Fruit fly (Drosophila melanogaster) whole organism, prepupa: Measurements from ENCODE around the gene CG11899.
A peak's percentile ranks its signal among the peaks of the same experiment; 100 is the strongest.

ENCODE experiments used
- CG10631 ChIP-seq: fragments of 200-800 bp; sonication (Bioruptor generic); optimal IDR thresholded peaks from 2 replicates; lab custom pipeline; 2016; ENCODE audit warnings: missing biosample characterization, missing genetic modification characterization
- CG10669 ChIP-seq: fragments of 200-800 bp; sonication (Bioruptor generic); optimal IDR thresholded peaks from 3 replicates; lab custom pipeline; 2018; ENCODE audit warnings: missing biosample characterization, mild to moderate bottlenecking, missing genetic modification characterization, moderate library complexity
- CG11294 ChIP-seq: fragments of 200-800 bp; sonication (Bioruptor generic); IDR thresholded peaks from 2 replicates; pipeline ENCODE4 v1.3.6; 2022; ENCODE audit warnings: missing biosample characterization, missing genetic modification characterization
- CG11762 ChIP-seq: fragments of 200-800 bp; sonication (Bioruptor generic); optimal IDR thresholded peaks from 3 replicates; lab custom pipeline; 2016; ENCODE audit warnings: missing biosample characterization, missing genetic modification characterization; ENCODE audit not compliant: insufficient read depth
- CG11902 ChIP-seq: fragments of 200-800 bp; sonication (Bioruptor generic); optimal IDR thresholded peaks from 3 replicates; lab custom pipeline; 2016; ENCODE audit warnings: missing biosample characterization, missing genetic modification characterization
- CG15336 ChIP-seq: fragments of 200-800 bp; sonication (Bioruptor generic); IDR thresholded peaks from 2 replicates; pipeline ENCODE4 v1.3.6; 2022; ENCODE audit warnings: missing biosample characterization, missing genetic modification characterization
- CG1621 ChIP-seq: fragments of 200-800 bp; sonication (Bioruptor generic); optimal IDR thresholded peaks from 3 replicates; lab custom pipeline; 2018; ENCODE audit warnings: missing biosample characterization, mild to moderate bottlenecking, missing genetic modification characterization
- CG16779 ChIP-seq: fragments of 200-800 bp; sonication (Bioruptor generic); optimal IDR thresholded peaks from 3 replicates; lab custom pipeline; 2017; ENCODE audit warnings: missing biosample characterization, mild to moderate bottlenecking, missing genetic modification characterization
- CG3032 ChIP-seq: fragments of 200-800 bp; optimal IDR thresholded peaks from 2 replicates; lab custom pipeline; 2019; ENCODE audit warnings: missing biosample characterization, mild to moderate bottlenecking, missing genetic modification characterization, moderate library complexity
- CG31627 ChIP-seq: fragments of 200-800 bp; sonication (Bioruptor generic); optimal IDR thresholded peaks from 3 replicates; lab custom pipeline; 2016; ENCODE audit warnings: missing biosample characterization, missing genetic modification characterization
- CG32006 ChIP-seq: fragments of 200-800 bp; sonication (Bioruptor generic); optimal IDR thresholded peaks from 3 replicates; lab custom pipeline; 2017; ENCODE audit warnings: missing biosample characterization, mild to moderate bottlenecking, missing genetic modification characterization
- CG34406 ChIP-seq: fragments of 200-800 bp; sonication (Bioruptor generic); optimal IDR thresholded peaks from 3 replicates; lab custom pipeline; 2016; ENCODE audit warnings: missing biosample characterization, missing genetic modification characterization
- CG3919 ChIP-seq: fragments of 200-800 bp; sonication (Bioruptor generic); optimal IDR thresholded peaks from 3 replicates; lab custom pipeline; 2016; ENCODE audit warnings: missing biosample characterization, missing genetic modification characterization
- CG4318 ChIP-seq: fragments of 200-800 bp; sonication (Bioruptor generic); optimal IDR thresholded peaks from 3 replicates; lab custom pipeline; 2017; ENCODE audit warnings: missing biosample characterization, mild to moderate bottlenecking, missing genetic modification characterization
- CG6163 ChIP-seq: fragments of 200-800 bp; sonication (Bioruptor generic); IDR thresholded peaks from 3 replicates; pipeline ENCODE4 v1.3.6; 2022; ENCODE audit warnings: missing biosample characterization, missing genetic modification characterization
- CG6276 ChIP-seq: fragments of 200-800 bp; sonication (Bioruptor generic); optimal IDR thresholded peaks from 2 replicates; lab custom pipeline; 2017; ENCODE audit warnings: missing biosample characterization, mild to moderate bottlenecking, missing genetic modification characterization
- CG6792 ChIP-seq: fragments of 200-800 bp; sonication (Bioruptor generic); optimal IDR thresholded peaks from 3 replicates; lab custom pipeline; 2016; ENCODE audit warnings: missing biosample characterization, missing genetic modification characterization
- CG6854 ChIP-seq: fragments of 200-800 bp; sonication (Bioruptor generic); optimal IDR thresholded peaks from 2 replicates; lab custom pipeline; 2017; ENCODE audit warnings: missing biosample characterization, mild to moderate bottlenecking, missing genetic modification characterization
- CG7368 ChIP-seq: fragments of 200-800 bp; sonication (Bioruptor generic); optimal IDR thresholded peaks from 3 replicates; lab custom pipeline; 2016; ENCODE audit warnings: missing biosample characterization, missing genetic modification characterization
- CG9139 ChIP-seq: fragments of 200-800 bp; sonication (Bioruptor generic); optimal IDR thresholded peaks from 3 replicates; lab custom pipeline; 2017; ENCODE audit warnings: missing biosample characterization, mild to moderate bottlenecking, missing genetic modification characterization
- Eip75B ChIP-seq: fragments of 200-800 bp; sonication (Bioruptor generic); optimal IDR thresholded peaks from 3 replicates; lab custom pipeline; 2016; ENCODE audit warnings: missing biosample characterization, missing genetic modification characterization
- Eip78C ChIP-seq: fragments of 200-800 bp; sonication (Bioruptor generic); peaks from one replicate; lab custom pipeline; 2016; ENCODE audit warnings: missing biosample characterization, missing genetic modification characterization
- Eip93F ChIP-seq: fragments of 200-800 bp; sonication (Bioruptor generic); optimal IDR thresholded peaks from 2 replicates; lab custom pipeline; 2016; ENCODE audit warnings: missing biosample characterization, mild to moderate bottlenecking, missing genetic modification characterization
- Gug ChIP-seq: fragments of 200-800 bp; sonication (Bioruptor generic); IDR thresholded peaks from 2 replicates; pipeline ENCODE4 v1.3.6; 2022; ENCODE audit warnings: missing biosample characterization, missing genetic modification characterization
- Hr38 ChIP-seq: sonication (Bioruptor generic); optimal IDR thresholded peaks from 2 replicates; lab custom pipeline; 2016; ENCODE audit warnings: missing biosample characterization, missing genetic modification characterization
- Hr39 ChIP-seq: fragments of 200-800 bp; sonication (Bioruptor generic); optimal IDR thresholded peaks from 2 replicates; lab custom pipeline; 2016; ENCODE audit warnings: missing biosample characterization, missing genetic modification characterization
- Hr4 ChIP-seq: fragments of 200-800 bp; sonication (Bioruptor generic); optimal IDR thresholded peaks from 3 replicates; lab custom pipeline; 2016; ENCODE audit warnings: missing biosample characterization, missing genetic modification characterization
- Lpt ChIP-seq: fragments of 200-800 bp; sonication (Bioruptor generic); optimal IDR thresholded peaks from 3 replicates; lab custom pipeline; 2016; ENCODE audit warnings: missing biosample characterization, missing genetic modification characterization
- OdsH ChIP-seq: fragments of 200-800 bp; sonication (Bioruptor generic); optimal IDR thresholded peaks from 3 replicates; lab custom pipeline; 2016; ENCODE audit warnings: missing biosample characterization, missing genetic modification characterization
- Smox ChIP-seq: fragments of 200-800 bp; sonication (Bioruptor generic); optimal IDR thresholded peaks from 3 replicates; lab custom pipeline; 2016; ENCODE audit warnings: missing biosample characterization, missing genetic modification characterization
- Sox102F ChIP-seq: fragments of 200-800 bp; sonication (Bioruptor generic); optimal IDR thresholded peaks from 2 replicates; lab custom pipeline; 2016; ENCODE audit warnings: missing biosample characterization, mild to moderate bottlenecking, missing genetic modification characterization
- Sox15 ChIP-seq: fragments of 200-800 bp; sonication (Bioruptor generic); optimal IDR thresholded peaks from 3 replicates; lab custom pipeline; 2016; ENCODE audit warnings: missing biosample characterization, missing genetic modification characterization
- achi ChIP-seq: fragments of 200-800 bp; sonication (Bioruptor generic); optimal IDR thresholded peaks from 3 replicates; lab custom pipeline; 2016; ENCODE audit warnings: missing biosample characterization, missing genetic modification characterization
- acj6 ChIP-seq: fragments of 200-800 bp; sonication (Bioruptor generic); optimal IDR thresholded peaks from 3 replicates; lab custom pipeline; 2016; ENCODE audit warnings: missing biosample characterization, missing genetic modification characterization
- cyc ChIP-seq: fragments of 200-800 bp; sonication (Bioruptor generic); optimal IDR thresholded peaks from 3 replicates; lab custom pipeline; 2016; ENCODE audit warnings: missing biosample characterization, missing genetic modification characterization
- dac ChIP-seq: fragments of 200-800 bp; sonication (Bioruptor generic); optimal IDR thresholded peaks from 2 replicates; lab custom pipeline; 2017; ENCODE audit warnings: missing biosample characterization, mild to moderate bottlenecking, missing genetic modification characterization
- eg ChIP-seq: fragments of 200-800 bp; sonication (Bioruptor generic); IDR thresholded peaks from 3 replicates; pipeline ENCODE4 v1.3.6; 2022; ENCODE audit warnings: missing biosample characterization, missing genetic modification characterization
- fd85E ChIP-seq: fragments of 200-800 bp; sonication (Bioruptor generic); optimal IDR thresholded peaks from 3 replicates; lab custom pipeline; 2016; ENCODE audit warnings: missing biosample characterization, missing genetic modification characterization
- lz ChIP-seq: fragments of 200-800 bp; sonication (Bioruptor generic); optimal IDR thresholded peaks from 3 replicates; lab custom pipeline; 2016; ENCODE audit warnings: missing biosample characterization, missing genetic modification characterization
- net ChIP-seq: fragments of 200-800 bp; sonication (Bioruptor generic); optimal IDR thresholded peaks from 3 replicates; lab custom pipeline; 2016; ENCODE audit warnings: missing biosample characterization, missing genetic modification characterization
- salr ChIP-seq, 2 experiments: fragments of 200-800 bp; sonication (Bioruptor generic); optimal IDR thresholded peaks; 3 replicates each; lab custom pipeline; 2016 to 2018; ENCODE audit warnings: missing biosample characterization in 2 of 2, missing genetic modification characterization in 2 of 2, mild to moderate bottlenecking in 1 of 2
- spab ChIP-seq: fragments of 200-800 bp; sonication (Bioruptor generic); optimal IDR thresholded peaks from 2 replicates; lab custom pipeline; 2017; ENCODE audit warnings: missing biosample characterization, mild to moderate bottlenecking, missing genetic modification characterization, missing genetic modification reagents
- ss ChIP-seq, 2 experiments: fragments of 200-800 bp; sonication (Bioruptor generic); optimal IDR thresholded peaks; 2 replicates in 1 of 2; 3 replicates in 1 of 2; lab custom pipeline; 2017 to 2018; ENCODE audit warnings: mild to moderate bottlenecking in 2 of 2, missing biosample characterization in 2 of 2, missing genetic modification characterization in 2 of 2, moderate library complexity in 1 of 2
- svp ChIP-seq: fragments of 200-800 bp; sonication (Bioruptor generic); peaks from one replicate; lab custom pipeline; 2016; ENCODE audit warnings: missing biosample characterization, missing genetic modification characterization
- topi ChIP-seq: fragments of 200-800 bp; sonication (Bioruptor generic); optimal IDR thresholded peaks from 3 replicates; lab custom pipeline; 2016; ENCODE audit warnings: missing biosample characterization, missing genetic modification characterization
- vri ChIP-seq: fragments of 200-800 bp; sonication (Bioruptor generic); optimal IDR thresholded peaks from 3 replicates; lab custom pipeline; 2016; ENCODE audit warnings: missing biosample characterization, mild to moderate bottlenecking, missing genetic modification characterization

Gene CG11899

dm6 chr3R:29190984-29191383, 9.3 kb upstream of the CG11899 start:
- TF ChIP-seq CG6854 = no peak
- TF ChIP-seq Lpt (GFP tag; lab: Kevin White, UChicago) = no peak
- no peak for TF ChIP-seq fd85E (GFP tag; lab: Kevin White, UChicago)
- TF ChIP-seq CG11902 (GFP tag; lab: Kevin White, UChicago) = no peak
- no peak for TF ChIP-seq CG6276 (GFP tag; lab: Kevin White, UChicago)
- TF ChIP-seq CG34406 (GFP tag; lab: Kevin White, UChicago) = no peak
- TF ChIP-seq CG4318 = no peak
- peak; percentile 8 for TF ChIP-seq Hr4 (GFP tag; lab: Kevin White, UChicago)
- TF ChIP-seq Hr38 = no peak
- TF ChIP-seq CG9139 (GFP tag; lab: Kevin White, UChicago) = no peak
- no peak for TF ChIP-seq CG3919 (GFP tag; lab: Kevin White, UChicago)
- no peak for TF ChIP-seq CG10669 (GFP tag; lab: Kevin White, UChicago)
- TF ChIP-seq CG11294 (GFP tag; lab: Robert Waterston, UW) = no peak
- TF ChIP-seq eg (GFP tag; lab: Robert Waterston, UW) = peak; percentile 28; the same call in 1 of the 3 replicates
- no peak for TF ChIP-seq Gug (GFP tag; lab: Robert Waterston, UW)
- peak; percentile 45 for TF ChIP-seq svp (GFP tag; lab: Kevin White, UChicago)
- no peak for TF ChIP-seq Sox15 (GFP tag; lab: Kevin White, UChicago)
- no peak for TF ChIP-seq CG1621 (tag; lab: Kevin White, UChicago)
- TF ChIP-seq CG11762 = no peak
- no peak for TF ChIP-seq OdsH (GFP tag; lab: Kevin White, UChicago)

- TF ChIP-seq vri = no peak
- peak; percentile 40 for TF ChIP-seq svp (GFP tag; lab: Kevin White, UChicago)
- TF ChIP-seq Eip78C (GFP tag; lab: Kevin White, UChicago) = no peak
Measured at dm6 chr3R:29194957-29195356, 5.3 kb upstream of the CG11899 start, which contains the start of gene jus. Gene jus (minus strand): TSS chr3R:29194994.

- TF ChIP-seq achi (no peak), CG7368 (GFP tag; lab: Kevin White, UChicago) (no peak), Hr38 (no peak), Eip78C (GFP tag; lab: Kevin White, UChicago) (peak; percentile 70), Eip75B (GFP tag; lab: Kevin White, UChicago) (no peak), Eip93F (GFP tag; lab: Kevin White, UChicago) (no peak), Hr39 (GFP tag; lab: Kevin White, UChicago) (no peak), CG3032 (no peak), CG10669 (GFP tag; lab: Kevin White, UChicago) (no peak), cyc (GFP tag; lab: Kevin White, UChicago) (no peak), CG4318 (no peak), svp (GFP tag; lab: Kevin White, UChicago) (peak; percentile 20), CG6163 (GFP tag; lab: Robert Waterston, UW) (no peak), Smox (no peak), net (GFP tag; lab: Kevin White, UChicago) (no peak), spab (GFP tag; lab: Kevin White, UChicago) (no peak), CG6792 (GFP tag; lab: Kevin White, UChicago) (no peak), Hr4 (GFP tag; lab: Kevin White, UChicago) (peak; percentile 49), CG34406 (GFP tag; lab: Kevin White, UChicago) (no peak), CG31627 (GFP tag; lab: Kevin White, UChicago) (no peak), CG10631 (no peak), CG6854 (no peak), lz (no peak), CG6276 (GFP tag; lab: Kevin White, UChicago) (peak; percentile 58), ss (GFP tag; optimal IDR thresholded peaks at IDR 0.05; lab: Kevin White, UChicago) (no peak), CG9139 (GFP tag; lab: Kevin White, UChicago) (no peak), CG15336 (peak; percentile 40), acj6 (no peak), CG32006 (GFP tag; lab: Kevin White, UChicago) (peak; percentile 63), salr (GFP tag; optimal IDR thresholded peaks at IDR 0.05; lab: Kevin White, UChicago) (no peak), dac (GFP tag; lab: Kevin White, UChicago) (no peak), Sox102F (GFP tag; lab: Kevin White, UChicago) (no peak), CG16779 (tag; lab: Kevin White, UChicago) (no peak), vri (no peak), topi (no peak), CG3919 (GFP tag; lab: Kevin White, UChicago) (no peak), Lpt (GFP tag; lab: Kevin White, UChicago) (no peak)
Measured at dm6 chr3R:29196967-29197611, 3.2 kb upstream of the CG11899 start, which contains the start of gene CG14515. Gene CG14515 (plus strand): TSS chr3R:29197556.
